Fruit fly (Drosophila melanogaster) whole organism, embryonic: ENCODE measurements around the gene Scamp.
A peak's percentile ranks its signal among the peaks of the same experiment; 100 is the strongest.

Experiments used
- Adf1 ChIP-seq: fragments of 200-800 bp; sonication (Bioruptor generic); IDR thresholded peaks from 2 replicates; pipeline ENCODE4 v1.3.6; 2022; ENCODE audit warnings: missing biosample characterization, missing genetic modification characterization
- Atf3 ChIP-seq: fragments of 200-800 bp; sonication (Bioruptor generic); optimal IDR thresholded peaks from 3 replicates; lab custom pipeline; 2016; ENCODE audit warnings: missing biosample characterization, missing genetic modification characterization
- B-H2 ChIP-seq: fragments of 200-800 bp; sonication (Bioruptor generic); optimal IDR thresholded peaks from 2 replicates; lab custom pipeline; 2018; ENCODE audit warnings: missing biosample characterization, mild to moderate bottlenecking, missing genetic modification characterization
- BEAF-32 ChIP-seq: fragments of 200-800 bp; sonication (Bioruptor generic); optimal IDR thresholded peaks from 3 replicates; lab custom pipeline; 2017; ENCODE audit warnings: missing biosample characterization, missing genetic modification characterization, mild to moderate bottlenecking, moderate library complexity, missing genetic modification reagents
- Bgb ChIP-seq: fragments of 200-800 bp; sonication (Bioruptor generic); IDR thresholded peaks from 2 replicates; pipeline ENCODE4 v1.3.6; 2022; ENCODE audit warnings: missing biosample characterization, missing genetic modification characterization; ENCODE audit not compliant: partially characterized antibody
- CG12391 ChIP-seq: fragments of 200-800 bp; sonication (Bioruptor generic); optimal IDR thresholded peaks from 3 replicates; lab custom pipeline; 2018; ENCODE audit warnings: missing biosample characterization, mild to moderate bottlenecking, missing genetic modification characterization, moderate library complexity
- CG14965 ChIP-seq: fragments of 200-800 bp; sonication (Bioruptor generic); optimal IDR thresholded peaks from 2 replicates; lab custom pipeline; 2016; ENCODE audit warnings: missing biosample characterization, missing genetic modification characterization, borderline replicate concordance
- CG15696 ChIP-seq: fragments of 200-800 bp; sonication (Bioruptor generic); optimal IDR thresholded peaks from 2 replicates; lab custom pipeline; 2019; ENCODE audit warnings: missing biosample characterization, mild to moderate bottlenecking, missing genetic modification characterization, moderate library complexity
- CG1603 ChIP-seq: fragments of 200-800 bp; sonication (Bioruptor generic); optimal IDR thresholded peaks from 2 replicates; lab custom pipeline; 2019; ENCODE audit warnings: missing biosample characterization, mild to moderate bottlenecking, missing genetic modification characterization, moderate library complexity
- CG16779 ChIP-seq: fragments of 200-800 bp; sonication (Bioruptor generic); IDR thresholded peaks from 2 replicates; pipeline ENCODE4 v1.3.6; 2022; ENCODE audit warnings: missing biosample characterization, missing genetic modification characterization
- CG17361 ChIP-seq: fragments of 200-800 bp; sonication (Bioruptor generic); IDR thresholded peaks from 3 replicates; pipeline ENCODE4 v1.3.6; 2022; ENCODE audit warnings: missing biosample characterization, missing genetic modification characterization
- CG18011 ChIP-seq: fragments of 200-800 bp; sonication (Bioruptor generic); optimal IDR thresholded peaks from 2 replicates; lab custom pipeline; 2017; ENCODE audit warnings: missing biosample characterization, missing genetic modification characterization, mild to moderate bottlenecking, moderate library complexity, missing genotype
- CG18764 ChIP-seq: fragments of 200-800 bp; sonication (Bioruptor generic); optimal IDR thresholded peaks from 3 replicates; lab custom pipeline; 2016; ENCODE audit warnings: missing biosample characterization, missing genetic modification characterization
- CG2712 ChIP-seq: fragments of 200-800 bp; optimal IDR thresholded peaks from 3 replicates; lab custom pipeline; 2019; ENCODE audit warnings: missing biosample characterization, mild to moderate bottlenecking, missing genetic modification characterization, moderate library complexity
- CG3847 ChIP-seq: fragments of 200-800 bp; sonication (Bioruptor generic); IDR thresholded peaks from 2 replicates; pipeline ENCODE4 v1.3.6; 2022; ENCODE audit warnings: missing biosample characterization, missing genetic modification characterization
- CG7839 ChIP-seq: fragments of 200-800 bp; sonication (Bioruptor generic); optimal IDR thresholded peaks from 3 replicates; lab custom pipeline; 2018; ENCODE audit warnings: missing biosample characterization, mild to moderate bottlenecking, missing genetic modification characterization, moderate library complexity
- CG8281 ChIP-seq: fragments of 200-800 bp; sonication (Bioruptor generic); optimal IDR thresholded peaks from 2 replicates; lab custom pipeline; 2018; ENCODE audit warnings: missing biosample characterization, mild to moderate bottlenecking, missing genetic modification characterization, moderate library complexity
- CG8478 ChIP-seq: fragments of >200 bp; optimal IDR thresholded peaks from 2 replicates; lab custom pipeline; 2018
- CTCF ChIP-seq: fragments of 200-800 bp; sonication (Bioruptor generic); optimal IDR thresholded peaks from 2 replicates; lab custom pipeline; 2017; ENCODE audit warnings: missing biosample characterization, mild to moderate bottlenecking, missing genetic modification characterization, moderate library complexity
- Dref ChIP-seq: fragments of 200-800 bp; sonication (Bioruptor generic); IDR thresholded peaks from 2 replicates; pipeline ENCODE4 v1.3.6; 2022; ENCODE audit warnings: missing biosample characterization, missing genetic modification characterization
- E2f2 ChIP-seq: fragments of 200-800 bp; sonication (Bioruptor generic); IDR thresholded peaks from 2 replicates; pipeline ENCODE4 v1.3.6; 2022; ENCODE audit warnings: missing biosample characterization, missing genetic modification characterization
- Hr39 ChIP-seq: fragments of >200 bp; optimal IDR thresholded peaks from 2 replicates; lab custom pipeline; 2017
- Kr ChIP-seq: fragments of 200-800 bp; sonication (Bioruptor generic); optimal IDR thresholded peaks from 2 replicates; lab custom pipeline; 2017; ENCODE audit warnings: missing biosample characterization, mild to moderate bottlenecking, missing genetic modification characterization
- Max ChIP-seq: fragments of 200-800 bp; sonication (Bioruptor generic); optimal IDR thresholded peaks from 2 replicates; lab custom pipeline; 2016; ENCODE audit warnings: missing biosample characterization, mild to moderate bottlenecking, missing genetic modification characterization
- Opbp ChIP-seq: fragments of 200-800 bp; sonication (Bioruptor generic); IDR thresholded peaks from 3 replicates; pipeline ENCODE4 v1.3.6; 2022; ENCODE audit warnings: missing biosample characterization, missing genetic modification characterization; ENCODE audit not compliant: partially characterized antibody
- Rfx ChIP-seq: fragments of 200-800 bp; sonication (Bioruptor generic); IDR thresholded peaks from 2 replicates; pipeline ENCODE4 v1.3.6; 2022; ENCODE audit warnings: missing biosample characterization, missing genetic modification characterization
- Sry-δ ChIP-seq: fragments of 200-800 bp; sonication (Bioruptor generic); optimal IDR thresholded peaks from 2 replicates; lab custom pipeline; 2016; ENCODE audit warnings: missing biosample characterization, missing genetic modification characterization
- ato ChIP-seq: fragments of 200-800 bp; sonication (Bioruptor generic); IDR thresholded peaks from 2 replicates; pipeline ENCODE4 v1.3.6; 2022; ENCODE audit warnings: missing biosample characterization, missing genetic modification characterization; ENCODE audit not compliant: partially characterized antibody
- bbx ChIP-seq: fragments of 200-800 bp; sonication (Bioruptor generic); IDR thresholded peaks from 2 replicates; pipeline ENCODE4 v1.3.6; 2022; ENCODE audit warnings: missing biosample characterization, missing genetic modification characterization; ENCODE audit not compliant: partially characterized antibody
- btn ChIP-seq: fragments of 200-800 bp; sonication (Bioruptor generic); optimal IDR thresholded peaks from 2 replicates; lab custom pipeline; 2016; ENCODE audit warnings: missing biosample characterization, missing genetic modification characterization
- cato ChIP-seq: fragments of 200-800 bp; sonication (Bioruptor generic); optimal IDR thresholded peaks from 2 replicates; lab custom pipeline; 2016; ENCODE audit warnings: missing biosample characterization, missing genetic modification characterization, borderline replicate concordance
- crp ChIP-seq, 2 experiments: fragments of 200-800 bp; sonication (Bioruptor generic); optimal IDR thresholded peaks; 2 replicates in 1 of 2; 3 replicates in 1 of 2; lab custom pipeline; 2017; ENCODE audit warnings: missing biosample characterization in 2 of 2, missing genetic modification characterization in 2 of 2, mild to moderate bottlenecking in 1 of 2, moderate library complexity in 1 of 2
- exex ChIP-seq: fragments of 200-800 bp; sonication (Bioruptor generic); optimal IDR thresholded peaks from 4 replicates; lab custom pipeline; 2018; ENCODE audit warnings: missing biosample characterization, mild to moderate bottlenecking, missing genetic modification characterization, moderate library complexity
- eyg ChIP-seq: fragments of 200-800 bp; sonication (Bioruptor generic); optimal IDR thresholded peaks from 3 replicates; lab custom pipeline; 2016; ENCODE audit warnings: missing biosample characterization, missing genetic modification characterization
- fd3F ChIP-seq: fragments of 200-800 bp; sonication (Bioruptor generic); optimal IDR thresholded peaks from 2 replicates; lab custom pipeline; 2018; ENCODE audit warnings: missing biosample characterization, mild to moderate bottlenecking, missing genetic modification characterization, moderate library complexity
- h ChIP-seq: fragments of >200 bp; optimal IDR thresholded peaks from 2 replicates; lab custom pipeline; 2017
- hbn ChIP-seq: fragments of 200-800 bp; sonication (Bioruptor generic); IDR thresholded peaks from 2 replicates; pipeline ENCODE4 v1.3.6; 2022; ENCODE audit warnings: missing biosample characterization, missing genetic modification characterization; ENCODE audit not compliant: partially characterized antibody
- insv ChIP-seq, 2 experiments: fragments of 200-800 bp; sonication (Bioruptor generic); optimal IDR thresholded peaks; 3 replicates each; lab custom pipeline; 2016 to 2018; ENCODE audit warnings: missing biosample characterization in 2 of 2, missing genetic modification characterization in 2 of 2
- lbe ChIP-seq: fragments of 200-800 bp; sonication (Bioruptor generic); optimal IDR thresholded peaks from 2 replicates; lab custom pipeline; 2016; ENCODE audit warnings: missing biosample characterization, mild to moderate bottlenecking, missing genetic modification characterization
- mld ChIP-seq: fragments of 200-800 bp; sonication (Bioruptor generic); IDR thresholded peaks from 3 replicates; pipeline ENCODE4 v1.3.6; 2022; ENCODE audit warnings: missing biosample characterization, missing genetic modification characterization; ENCODE audit not compliant: partially characterized antibody
- nerfin-2 ChIP-seq: fragments of 200-800 bp; sonication (Bioruptor generic); IDR thresholded peaks from 2 replicates; pipeline ENCODE4 v1.3.6; 2022; ENCODE audit warnings: missing biosample characterization, missing genetic modification characterization; ENCODE audit not compliant: partially characterized antibody
- nmo ChIP-seq: fragments of 200-800 bp; sonication (Bioruptor generic); optimal IDR thresholded peaks from 2 replicates; lab custom pipeline; 2018; ENCODE audit warnings: missing biosample characterization, mild to moderate bottlenecking, missing genetic modification characterization, moderate library complexity
- pita ChIP-seq: fragments of 200-800 bp; sonication (Bioruptor generic); optimal IDR thresholded peaks from 2 replicates; lab custom pipeline; 2017; ENCODE audit warnings: missing biosample characterization, mild to moderate bottlenecking, missing genetic modification characterization
- pzg ChIP-seq: fragments of 200-800 bp; sonication (Bioruptor generic); optimal IDR thresholded peaks from 3 replicates; lab custom pipeline; 2018; ENCODE audit warnings: missing biosample characterization, mild to moderate bottlenecking, missing genetic modification characterization, moderate library complexity
- salm ChIP-seq: fragments of 200-800 bp; sonication (Bioruptor generic); optimal IDR thresholded peaks from 2 replicates; lab custom pipeline; 2018; ENCODE audit warnings: missing biosample characterization, mild to moderate bottlenecking, missing genetic modification characterization
- stc ChIP-seq: fragments of 200-800 bp; sonication (Bioruptor generic); IDR thresholded peaks from 2 replicates; pipeline ENCODE4 v1.3.6; 2022; ENCODE audit warnings: missing biosample characterization, missing genetic modification characterization
- stwl ChIP-seq: fragments of 200-800 bp; sonication (Bioruptor generic); optimal IDR thresholded peaks from 3 replicates; lab custom pipeline; 2018; ENCODE audit warnings: missing biosample characterization, mild to moderate bottlenecking, missing genetic modification characterization, moderate library complexity
- tap ChIP-seq: fragments of 200-800 bp; optimal IDR thresholded peaks from 3 replicates; lab custom pipeline; 2019; ENCODE audit warnings: missing biosample characterization, mild to moderate bottlenecking, missing genetic modification characterization, moderate library complexity
- wdn ChIP-seq: fragments of 200-800 bp; sonication (Bioruptor generic); IDR thresholded peaks from 2 replicates; pipeline ENCODE4 v1.3.6; 2022; ENCODE audit warnings: missing biosample characterization, missing genetic modification characterization
- zen2 ChIP-seq: fragments of 200-800 bp; sonication (Bioruptor generic); IDR thresholded peaks from 3 replicates; pipeline ENCODE4 v1.3.6; 2022; ENCODE audit warnings: missing biosample characterization, missing genetic modification characterization; ENCODE audit not compliant: partially characterized antibody

Gene Scamp

DNA sequence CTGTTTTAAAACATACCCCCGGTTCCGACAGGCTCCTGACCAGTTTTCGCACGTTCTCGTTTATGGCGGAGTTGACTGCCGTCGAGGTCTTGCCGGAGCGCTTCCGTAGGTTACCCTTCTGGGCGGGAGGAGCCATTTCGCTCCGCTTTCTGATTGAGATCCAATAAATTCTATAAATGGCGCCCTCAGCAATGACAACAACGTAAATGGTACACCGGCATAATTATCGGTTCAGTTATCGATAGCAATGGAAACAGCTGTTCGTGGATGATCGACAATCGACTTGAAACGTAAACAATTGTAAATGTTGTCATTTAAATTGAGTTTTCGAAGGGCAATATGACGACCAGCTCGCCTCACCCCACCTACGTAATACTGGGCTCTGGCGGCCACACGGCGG lies 22.2 kb upstream of the Scamp start, which contains the start of the genes Grip128 and Alg14 (continued):
- peak in 1 of 2 experiments; percentile 83 for TF ChIP-seq crp (GFP tag; optimal IDR thresholded peaks at IDR 0.05; lab: Kevin White, UChicago)
- peak; percentile 62 for TF ChIP-seq E2f2 (GFP tag; lab: Robert Waterston, UW)
- TF ChIP-seq B-H2 (GFP tag; lab: Kevin White, UChicago) = no peak
- TF ChIP-seq Sry-δ (GFP tag; lab: Kevin White, UChicago) = peak; percentile 45
- TF ChIP-seq bbx = peak; percentile 66
- peak; percentile 27 for TF ChIP-seq pzg (GFP tag; lab: Kevin White, UChicago)
- no peak for TF ChIP-seq CG7839
- TF ChIP-seq stc (GFP tag; lab: Robert Waterston, UW) = no peak
- peak; percentile 44 for TF ChIP-seq BEAF-32
- TF ChIP-seq CG1603 (tag; lab: Kevin White, UChicago) = no peak
- peak; percentile 76 for TF ChIP-seq nerfin-2
- peak; percentile 45; the same call in 2 of the 3 replicates for TF ChIP-seq Opbp
- peak; percentile 57 for TF ChIP-seq CG18011 (GFP tag; lab: Kevin White, UChicago)
- no peak for TF ChIP-seq wdn
- peak; percentile 16 for TF ChIP-seq stwl (tag; lab: Kevin White, UChicago)
- TF ChIP-seq CG17361 (GFP tag; lab: Robert Waterston, UW) = peak; percentile 38; the same call in 2 of the 3 replicates
- peak; percentile 56 for TF ChIP-seq Bgb (GFP tag; lab: Robert Waterston, UW)
- TF ChIP-seq zen2 (GFP tag; lab: Robert Waterston, UW) = peak; percentile 59; the same call in 1 of the 3 replicates
- TF ChIP-seq ato (GFP tag; lab: Robert Waterston, UW) = 0 out of 2 replicates have a peak, but pooled peaks have one; percentile 41
- TF ChIP-seq Atf3 (GFP tag; lab: Kevin White, UChicago) = no peak
- no peak for TF ChIP-seq Adf1
- 0 out of 2 replicates have a peak, but pooled peaks have one; percentile 29 for TF ChIP-seq hbn (GFP tag; lab: Robert Waterston, UW)
- no peak for TF ChIP-seq Max (GFP tag; lab: Kevin White, UChicago)
- no peak for TF ChIP-seq cato (GFP tag; lab: Kevin White, UChicago)
- no peak for TF ChIP-seq nmo

DNA sequence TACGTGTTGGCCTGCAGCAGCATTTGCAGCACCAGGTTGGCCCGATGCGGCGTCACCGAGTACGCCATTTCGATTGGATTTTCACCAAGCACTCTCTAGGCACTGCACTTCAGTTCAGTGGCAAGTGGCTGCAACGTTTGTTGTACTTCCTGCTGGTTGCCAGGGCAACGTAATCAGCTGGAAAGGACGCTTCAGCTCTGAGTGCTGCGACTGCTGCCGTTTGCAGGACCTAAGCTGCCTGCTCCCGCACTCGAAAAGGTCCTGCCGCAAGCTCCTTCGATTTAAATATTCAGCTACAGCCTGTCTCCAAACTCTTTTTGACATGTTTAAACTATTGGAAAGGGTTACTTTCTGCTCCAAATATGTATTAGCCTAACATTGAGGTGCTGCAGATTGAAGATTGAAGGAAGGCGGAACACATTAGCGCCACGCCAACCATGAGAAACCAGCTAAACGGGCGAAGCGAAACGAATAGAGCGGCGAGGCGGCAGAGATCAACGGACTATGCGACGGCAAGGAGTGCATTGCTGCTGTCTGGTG lies 17.8 kb upstream of the Scamp start, which contains the start of the genes CG15642 and CG15641:
Gene CG15642, minus strand, starts transcription at position 356 of the 540 bp plus-strand sequence.
Gene CG15641, plus strand, starts transcription at position 490 of the 540 bp plus-strand sequence.
- no peak for TF ChIP-seq Hr39 (lab: Kevin White, UChicago)
- no peak for TF ChIP-seq fd3F
- TF ChIP-seq lbe = no peak
- no peak for TF ChIP-seq tap
- no peak for TF ChIP-seq btn (GFP tag; lab: Kevin White, UChicago)
- TF ChIP-seq exex (tag; lab: Kevin White, UChicago) = no peak
- TF ChIP-seq eyg (GFP tag; lab: Kevin White, UChicago) = no peak
- TF ChIP-seq CG14965 (GFP tag; lab: Kevin White, UChicago) = no peak
- no peak for TF ChIP-seq CG2712 (tag; lab: Kevin White, UChicago)
- TF ChIP-seq CG8281 (tag; lab: Kevin White, UChicago) = no peak
- TF ChIP-seq CG18011 (GFP tag; lab: Kevin White, UChicago) = peak; percentile 95
- TF ChIP-seq pita (GFP tag; lab: Kevin White, UChicago) = no peak
- no peak for TF ChIP-seq CG16779 (GFP tag; lab: Robert Waterston, UW)
- no peak for TF ChIP-seq CTCF (GFP tag; lab: Kevin White, UChicago)
- no peak for TF ChIP-seq salm (tag; lab: Kevin White, UChicago)
- TF ChIP-seq insv (GFP tag; optimal IDR thresholded peaks at IDR 0.05; lab: Kevin White, UChicago) = peak in 1 of 2 experiments; percentile 24
- peak; percentile 46 for TF ChIP-seq Dref (GFP tag; lab: Robert Waterston, UW)
- TF ChIP-seq CG12391 = no peak
- peak; percentile 14 for TF ChIP-seq pzg (GFP tag; lab: Kevin White, UChicago)
- no peak for TF ChIP-seq CG8478 (lab: Kevin White, UChicago)
- TF ChIP-seq CG18764 (GFP tag; lab: Kevin White, UChicago) = no peak
- no peak for TF ChIP-seq CG3847
- no peak for TF ChIP-seq CG15696 (tag; lab: Kevin White, UChicago)
- peak in 1 of 2 experiments; percentile 68 for TF ChIP-seq crp (GFP tag; optimal IDR thresholded peaks at IDR 0.05; lab: Kevin White, UChicago)
- TF ChIP-seq h (lab: Kevin White, UChicago) = no peak
- no peak for TF ChIP-seq Kr (GFP tag; lab: Kevin White, UChicago)
- no peak for TF ChIP-seq mld (GFP tag; lab: Robert Waterston, UW)
- TF ChIP-seq Rfx (GFP tag; lab: Robert Waterston, UW) = peak; percentile 69
